Fruit fly (Drosophila melanogaster) whole organism, embryonic: ENCODE data around the gene gce.

Experiments used
- CG4730 ChIP-seq: fragments of 200-800 bp; sonication (Bioruptor generic); IDR thresholded peaks from 2 replicates; pipeline ENCODE4 v1.3.6; 2022; ENCODE audit warnings: missing biosample characterization, missing genetic modification characterization
- D19A ChIP-seq: fragments of 200-800 bp; optimal IDR thresholded peaks from 3 replicates; lab custom pipeline; 2019; ENCODE audit warnings: missing biosample characterization, mild to moderate bottlenecking, missing genetic modification characterization, moderate library complexity
- Ets65A ChIP-seq: fragments of 200-800 bp; sonication (Bioruptor generic); peaks from one replicate; lab custom pipeline; 2016; ENCODE audit warnings: missing biosample characterization, missing genetic modification characterization
- Lpt ChIP-seq: fragments of >200 bp; optimal IDR thresholded peaks from 2 replicates; lab custom pipeline; 2018; ENCODE audit warnings: missing biosample characterization, missing genetic modification characterization
- Usf ChIP-seq: fragments of 200-800 bp; sonication (Bioruptor generic); optimal IDR thresholded peaks from 2 replicates; lab custom pipeline; 2017; ENCODE audit warnings: missing genotype, missing biosample characterization, missing genetic modification characterization
- bab2 ChIP-seq: fragments of 200-800 bp; sonication (Bioruptor generic); optimal IDR thresholded peaks from 2 replicates; lab custom pipeline; 2016; ENCODE audit warnings: missing biosample characterization, missing genetic modification characterization
- hkb ChIP-seq, 2 experiments: fragments of 200-800 bp in 1 of 2; fragments of >200 bp in 1 of 2; sonication (Bioruptor generic) in 1 of 2; IDR thresholded peaks in 1 of 2; optimal IDR thresholded peaks in 1 of 2; 2 replicates each; pipeline versions ENCODE4 v1.3.6 to Lab custom; 2017 to 2022; ENCODE audit warnings: missing biosample characterization in 1 of 2, missing genetic modification characterization in 1 of 2
- kah ChIP-seq: fragments of 200-800 bp; sonication (Bioruptor generic); optimal IDR thresholded peaks from 2 replicates; lab custom pipeline; 2018; ENCODE audit warnings: missing biosample characterization, mild to moderate bottlenecking, missing genetic modification characterization
- phol ChIP-seq: fragments of 200-800 bp; sonication (Bioruptor generic); optimal IDR thresholded peaks from 3 replicates; lab custom pipeline; 2018; ENCODE audit warnings: missing biosample characterization, mild to moderate bottlenecking, missing genetic modification characterization, moderate library complexity

DNA sequence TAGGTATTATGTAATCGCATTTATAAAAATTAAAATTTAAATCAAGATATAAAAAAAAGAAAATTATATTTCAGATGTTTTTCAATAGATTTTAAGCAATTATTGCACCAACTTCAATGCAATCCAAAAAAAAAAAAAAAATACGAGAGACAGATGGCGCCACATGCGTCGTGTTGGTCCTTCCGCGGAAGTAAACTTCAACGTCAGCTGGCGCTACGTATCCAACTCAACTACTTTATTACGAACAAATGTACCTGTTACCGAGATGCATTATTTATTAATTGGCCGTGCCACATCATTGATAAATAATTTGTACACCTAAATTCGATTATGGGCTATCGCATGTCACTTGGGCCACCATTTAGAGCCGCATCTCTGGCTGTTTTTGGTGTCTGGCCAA is 56.1 kb downstream of the gce start:
- TF ChIP-seq D19A (tag; lab: Kevin White, UChicago), result no peak
- TF ChIP-seq Ets65A (GFP tag; lab: Kevin White, UChicago), result no peak
- TF ChIP-seq hkb (optimal IDR thresholded peaks at IDR 0.05; lab: Kevin White, UChicago), result no peak
- no peak for TF ChIP-seq hkb (GFP tag; IDR thresholded peaks at IDR 0.05; lab: Robert Waterston, UW)
- no peak for TF ChIP-seq Usf (GFP tag; lab: Kevin White, UChicago)
- no peak for TF ChIP-seq phol (tag; lab: Kevin White, UChicago)
- no peak for TF ChIP-seq kah (GFP tag; lab: Kevin White, UChicago)
- TF ChIP-seq bab2 (GFP tag; lab: Kevin White, UChicago), result no peak
- TF ChIP-seq CG4730, result no peak
- no peak for TF ChIP-seq Lpt (GFP tag; lab: Kevin White, UChicago)
